Fruit fly (Drosophila melanogaster): ENCODE results near the gene CG13692.

The CG13692 gene

DNA sequence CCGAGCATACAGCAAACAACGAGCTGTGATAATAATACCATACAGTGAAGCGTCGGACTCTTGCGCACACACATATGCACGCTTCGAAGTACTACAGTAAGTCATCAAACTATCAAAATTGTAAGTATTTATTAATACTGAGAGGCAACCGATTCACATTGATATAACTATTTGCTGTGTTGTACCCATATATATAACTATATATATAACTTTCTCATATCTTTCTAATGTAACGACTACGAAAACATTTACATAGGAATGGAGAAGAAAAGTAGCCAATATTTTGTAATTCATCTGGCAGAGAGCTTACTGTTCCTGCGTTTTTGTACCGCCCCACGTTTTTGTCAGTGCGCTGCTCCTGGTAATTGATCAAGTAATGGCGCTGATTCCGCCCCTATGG, 8.6 kb upstream of the CG13692 start (continued):
- no peak for TF ChIP-seq CG6272 (GFP tag; IDR thresholded peaks at IDR 0.05)
- TF ChIP-seq Asciz (GFP tag; optimal IDR thresholded peaks at IDR 0.05) = no peak
- TF ChIP-seq cad (GFP tag; optimal IDR thresholded peaks at IDR 0.05) = no peak
- TF ChIP-seq chif (GFP tag; optimal IDR thresholded peaks at IDR 0.05) = no peak
- no peak for TF ChIP-seq fru (optimal IDR thresholded peaks at IDR 0.05)
- no peak for TF ChIP-seq cg (GFP tag; optimal IDR thresholded peaks at IDR 0.05)
- peak; percentile 18; the same call in 1 of the 2 replicates for TF ChIP-seq CG6689 (GFP tag; IDR thresholded peaks at IDR 0.05)
- TF ChIP-seq Ptx1 (GFP tag; IDR thresholded peaks at IDR 0.05) = peak; percentile 41; the same call in 1 of the 2 replicates
- no peak for TF ChIP-seq BEAF-32 (GFP tag; optimal IDR thresholded peaks at IDR 0.05)
- TF ChIP-seq HmgZ (tag; optimal IDR thresholded peaks at IDR 0.05) = peak; percentile 14
- no peak for TF ChIP-seq CG11504 (tag; optimal IDR thresholded peaks at IDR 0.05)
- TF ChIP-seq lab (GFP tag; optimal IDR thresholded peaks at IDR 0.05) = no peak
- no peak for TF ChIP-seq ash1 (GFP tag; optimal IDR thresholded peaks at IDR 0.05)
- no peak for TF ChIP-seq br (optimal IDR thresholded peaks at IDR 0.05)
- TF ChIP-seq ftz-f1 (GFP tag; optimal IDR thresholded peaks at IDR 0.05) = no peak
- no peak for TF ChIP-seq sr (GFP tag; IDR thresholded peaks at IDR 0.05)
- no peak for TF ChIP-seq CG17186 (GFP tag; optimal IDR thresholded peaks at IDR 0.05)
- no peak for TF ChIP-seq HLH4C (GFP tag; IDR thresholded peaks at IDR 0.05; ENCODE audit: partially characterized antibody)

DNA sequence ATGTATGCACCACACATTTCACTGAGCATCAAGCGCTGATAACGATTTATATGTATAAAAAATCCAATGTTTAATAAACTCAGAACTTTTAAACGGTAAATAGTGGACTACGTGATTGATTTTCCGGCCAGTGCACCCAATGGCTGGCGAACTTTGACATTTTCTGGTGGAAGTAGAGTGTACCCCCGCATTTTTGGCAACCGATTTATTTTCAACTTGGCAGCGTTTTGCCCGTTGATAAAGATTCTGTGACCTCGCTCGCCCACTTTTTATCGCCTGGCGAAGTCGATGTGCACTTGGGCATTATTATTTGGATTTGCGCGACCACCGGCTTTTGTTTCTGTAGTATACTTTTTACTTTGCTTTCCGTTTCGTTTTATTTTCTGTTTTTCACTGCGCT, 7.7 kb upstream of the CG13692 start:
- TF ChIP-seq fd3F (GFP tag; optimal IDR thresholded peaks at IDR 0.05) (no peak), Hr78 (GFP tag; optimal IDR thresholded peaks at IDR 0.05) (peak in 1 of 2 experiments; percentile 60)

DNA sequence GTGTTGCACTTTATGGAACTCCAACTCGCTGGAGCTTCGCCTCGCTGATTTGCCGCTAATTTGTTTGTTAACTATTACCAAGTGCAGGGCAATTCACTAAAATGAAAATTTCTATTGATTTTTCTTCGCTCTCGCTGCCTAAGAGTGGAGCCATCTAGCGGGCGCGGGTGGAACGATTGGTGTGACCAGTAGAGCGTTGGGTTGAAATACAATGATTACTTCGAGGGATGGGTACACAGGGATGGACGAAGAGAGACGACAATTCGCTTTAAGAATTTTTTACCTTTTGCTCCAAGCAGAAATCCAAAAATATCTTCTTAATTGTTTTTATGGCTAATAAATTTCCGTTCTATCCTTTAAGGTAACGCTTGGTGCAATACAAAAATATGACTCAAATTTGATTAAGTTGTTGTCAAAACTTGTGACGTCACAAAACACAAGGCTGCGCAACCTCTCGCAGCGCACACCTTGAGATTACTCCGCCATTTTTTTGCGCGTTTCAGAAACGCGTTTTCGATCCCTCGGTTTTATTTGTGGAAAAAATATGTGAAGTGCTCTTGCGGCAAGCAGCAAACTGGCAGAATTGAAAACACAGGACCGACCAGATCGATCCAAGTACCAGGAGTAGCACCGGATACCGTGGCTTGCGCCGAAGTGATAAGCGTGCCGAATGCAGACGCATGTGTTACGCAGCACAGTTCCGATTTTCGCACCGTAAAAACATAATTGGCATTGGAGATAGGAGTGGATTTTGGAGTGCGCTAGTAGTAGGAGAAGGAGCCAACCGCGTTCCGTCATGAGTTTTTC, 6.8 kb upstream of the CG13692 start, which contains the start of the genes AP-2alpha and ebi:
Gene AP-2alpha, minus strand, starts transcription at position 185 of the 807 bp plus-strand sequence.
Gene ebi, plus strand, starts transcription at position 475 of the 807 bp plus-strand sequence.
- peak; percentile 84 for TF ChIP-seq Mad (GFP tag; optimal IDR thresholded peaks at IDR 0.05)
- TF ChIP-seq eve (GFP tag; optimal IDR thresholded peaks at IDR 0.05) = peak in 1 of 2 experiments; percentile 58
- TF ChIP-seq usp (GFP tag; optimal IDR thresholded peaks at IDR 0.05) = no peak
- TF ChIP-seq lola (GFP tag; optimal IDR thresholded peaks at IDR 0.05) = peak in 1 of 3 experiments; percentile 84
- TF ChIP-seq ewg (GFP tag; optimal IDR thresholded peaks at IDR 0.05) = peak; percentile 89
- peak; percentile 53 for TF ChIP-seq sd (tag; optimal IDR thresholded peaks at IDR 0.05)
- TF ChIP-seq CG12236 (GFP tag; optimal IDR thresholded peaks at IDR 0.05) = peak; percentile 77
- TF ChIP-seq p53 (GFP tag; optimal IDR thresholded peaks at IDR 0.05) = peak; percentile 90
- TF ChIP-seq fd102C (GFP tag; optimal IDR thresholded peaks at IDR 0.05) = no peak
- TF ChIP-seq CG6175 (GFP tag; IDR thresholded peaks at IDR 0.05) = peak; percentile 76
- TF ChIP-seq wor (GFP tag; IDR thresholded peaks at IDR 0.05) = peak; percentile 81
- TF ChIP-seq CG3838 (GFP tag; optimal IDR thresholded peaks at IDR 0.05) = peak; percentile 77
- no peak for TF ChIP-seq CkIIα-i1 (GFP tag; IDR thresholded peaks at IDR 0.05)
- peak; percentile 88 for TF ChIP-seq CG12942 (GFP tag; optimal IDR thresholded peaks at IDR 0.05)
- peak; percentile 75; the same call in 1 of the 2 replicates for TF ChIP-seq cas (GFP tag; IDR thresholded peaks at IDR 0.05)
- peak; percentile 79 for TF ChIP-seq Neu2 (GFP tag; optimal IDR thresholded peaks at IDR 0.05; ENCODE audit: borderline replicate concordance)
- TF ChIP-seq lilli (GFP tag; optimal IDR thresholded peaks at IDR 0.05) = peak; percentile 92
- 0 out of 2 replicates have a peak, but pooled peaks have one; percentile 59 for TF ChIP-seq CG16779 (GFP tag; IDR thresholded peaks at IDR 0.05)
- TF ChIP-seq odd (GFP tag; optimal IDR thresholded peaks at IDR 0.05) = peak; percentile 60
- TF ChIP-seq Hr78 (GFP tag; optimal IDR thresholded peaks at IDR 0.05) = no peak
- peak; percentile 86 for TF ChIP-seq CG10209 (GFP tag; optimal IDR thresholded peaks at IDR 0.05)
- peak; percentile 75 for TF ChIP-seq trh (GFP tag; optimal IDR thresholded peaks at IDR 0.05)
- peak; percentile 92 for TF ChIP-seq hkb (optimal IDR thresholded peaks at IDR 0.05)
- TF ChIP-seq hkb (GFP tag; IDR thresholded peaks at IDR 0.05) = peak; percentile 81
- TF ChIP-seq NFAT (GFP tag; IDR thresholded peaks at IDR 0.05) = peak; percentile 80
- TF ChIP-seq Trl (optimal IDR thresholded peaks at IDR 0.05) = no peak
- peak; percentile 90 for TF ChIP-seq Trl (GFP tag; optimal IDR thresholded peaks at IDR 0.05)
- peak; percentile 60 for TF ChIP-seq Asciz (GFP tag; optimal IDR thresholded peaks at IDR 0.05)
- TF ChIP-seq sob (GFP tag; IDR thresholded peaks at IDR 0.05) = peak; percentile 88
- peak; percentile 32; the same call in 1 of the 2 replicates for TF ChIP-seq CG13287 (GFP tag; IDR thresholded peaks at IDR 0.05; ENCODE audit: partially characterized antibody)

All from whole organism, embryonic.